Fruit fly (Drosophila melanogaster) whole organism, wandering third instar larva: ENCODE data around the gene CG11999.
A peak's percentile ranks its signal among the peaks of the same experiment; 100 is the strongest.

Experiments used
- Abd-B ChIP-seq: fragments of >200 bp; optimal IDR thresholded peaks from 2 replicates; lab custom pipeline; 2017; ENCODE audit warnings: missing biosample characterization, missing genetic modification characterization
- CG32264 ChIP-seq: fragments of 200-800 bp; sonication (Bioruptor generic); optimal IDR thresholded peaks from 2 replicates; lab custom pipeline; 2016; ENCODE audit warnings: missing biosample characterization, missing genetic modification characterization
- CG9705 ChIP-seq: fragments of 200-800 bp; sonication (Bioruptor generic); optimal IDR thresholded peaks from 2 replicates; lab custom pipeline; 2018; ENCODE audit warnings: missing biosample characterization, mild to moderate bottlenecking, missing genetic modification characterization
- CrebA ChIP-seq: fragments of 200-800 bp; sonication (Bioruptor generic); optimal IDR thresholded peaks from 2 replicates; lab custom pipeline; 2016; ENCODE audit warnings: missing biosample characterization, mild to moderate bottlenecking, missing genetic modification characterization, borderline replicate concordance
- Dfd ChIP-seq: fragments of >200 bp; optimal IDR thresholded peaks from 2 replicates; lab custom pipeline; 2017; ENCODE audit warnings: missing biosample characterization, missing genetic modification characterization
- Dif ChIP-seq: fragments of 200-275, 200-300 bp; sonication (Bioruptor generic); optimal IDR thresholded peaks from 2 replicates; lab custom pipeline; 2018; ENCODE audit warnings: missing biosample characterization, missing genetic modification characterization; ENCODE audit not compliant: partially characterized antibody
- GATAd ChIP-seq: sonication (Bioruptor generic); optimal IDR thresholded peaks from 2 replicates; lab custom pipeline; 2016; ENCODE audit warnings: missing biosample characterization, missing genetic modification characterization
- HLH106 ChIP-seq: fragments of 200-800 bp; optimal IDR thresholded peaks from 3 replicates; lab custom pipeline; 2019; ENCODE audit warnings: missing biosample characterization, mild to moderate bottlenecking, missing genetic modification characterization, moderate library complexity
- Hnf4 ChIP-seq: fragments of 200-800 bp; sonication (Bioruptor generic); optimal IDR thresholded peaks from 2 replicates; lab custom pipeline; 2016; ENCODE audit warnings: missing biosample characterization, mild to moderate bottlenecking, missing genetic modification characterization
- Hr78 ChIP-seq: fragments of >200 bp; optimal IDR thresholded peaks from 2 replicates; lab custom pipeline; 2017; ENCODE audit warnings: missing biosample characterization, missing genetic modification characterization
- Hr83 ChIP-seq: fragments of 200-300 bp; sonication (Bioruptor generic); optimal IDR thresholded peaks from 2 replicates; lab custom pipeline; 2016; ENCODE audit warnings: missing biosample characterization, mild to moderate bottlenecking, missing genetic modification characterization, moderate library complexity; ENCODE audit not compliant: poor library complexity, severe bottlenecking
- Jra ChIP-seq: sonication (Bioruptor generic); optimal IDR thresholded peaks from 2 replicates; lab custom pipeline; 2016; ENCODE audit warnings: missing biosample characterization, missing genetic modification characterization
- Mio ChIP-seq: sonication (Bioruptor generic); optimal IDR thresholded peaks from 2 replicates; lab custom pipeline; 2016; ENCODE audit warnings: missing biosample characterization, missing genetic modification characterization
- Myc ChIP-seq: fragments of >200 bp; optimal IDR thresholded peaks from 2 replicates; lab custom pipeline; 2017
- N ChIP-seq: fragments of >200 bp; optimal IDR thresholded peaks from 2 replicates; lab custom pipeline; 2018; ENCODE audit warnings: missing biosample characterization, missing external identifiers, missing genetic modification characterization
- OdsH ChIP-seq: fragments of 200-800 bp; sonication (Bioruptor generic); optimal IDR thresholded peaks from 2 replicates; lab custom pipeline; 2016; ENCODE audit warnings: missing biosample characterization, mild to moderate bottlenecking, missing genetic modification characterization
- Rel ChIP-seq, 2 experiments: fragments of 200-800 bp; sonication (Bioruptor generic) in 1 of 2; optimal IDR thresholded peaks; 2 replicates in 1 of 2; 3 replicates in 1 of 2; lab custom pipeline; 2016 to 2019; ENCODE audit warnings: mild to moderate bottlenecking in 2 of 2, missing biosample characterization in 2 of 2, missing genetic modification characterization in 2 of 2, moderate library complexity in 1 of 2
- Sp1 ChIP-seq: fragments of 200-800 bp; sonication (Bioruptor generic); optimal IDR thresholded peaks from 3 replicates; lab custom pipeline; 2019; ENCODE audit warnings: missing biosample characterization, mild to moderate bottlenecking, missing genetic modification characterization, moderate library complexity
- Vsx2 ChIP-seq: fragments of 200-300, 225-300 bp; sonication (Bioruptor generic); optimal IDR thresholded peaks from 2 replicates; lab custom pipeline; 2018; ENCODE audit warnings: missing biosample characterization, missing genetic modification characterization; ENCODE audit not compliant: partially characterized antibody
- br ChIP-seq: fragments of 200-800 bp; sonication (Bioruptor generic); optimal IDR thresholded peaks from 2 replicates; lab custom pipeline; 2016; ENCODE audit warnings: missing biosample characterization, missing genetic modification characterization
- brk ChIP-seq: fragments of 200-800 bp; sonication (Bioruptor generic); optimal IDR thresholded peaks from 2 replicates; lab custom pipeline; 2016; ENCODE audit warnings: missing biosample characterization, mild to moderate bottlenecking, missing genetic modification characterization
- dl ChIP-seq, 2 experiments: fragments of 175-275, 200-275 bp in 1 of 2; fragments of 200-275 bp in 1 of 2; sonication (Bioruptor generic); optimal IDR thresholded peaks; lab custom pipeline; 2018; ENCODE audit warnings: mild to moderate bottlenecking in 2 of 2, missing biosample characterization in 2 of 2, missing genetic modification characterization in 2 of 2, moderate library complexity in 2 of 2; ENCODE audit not compliant: partially characterized antibody in 2 of 2, insufficient read depth in 1 of 2
- dmrt93B ChIP-seq: fragments of 200-800 bp; sonication (Bioruptor generic); optimal IDR thresholded peaks from 2 replicates; lab custom pipeline; 2018; ENCODE audit warnings: missing biosample characterization, mild to moderate bottlenecking, missing genetic modification characterization
- dsf ChIP-seq: sonication (Bioruptor generic); optimal IDR thresholded peaks from 2 replicates; lab custom pipeline; 2016; ENCODE audit warnings: missing biosample characterization, missing genetic modification characterization, borderline replicate concordance
- ey ChIP-seq: fragments of 200-800 bp; sonication (Bioruptor generic); optimal IDR thresholded peaks from 2 replicates; lab custom pipeline; 2016; ENCODE audit warnings: missing biosample characterization, missing genetic modification characterization
- foxo ChIP-seq, 2 experiments: fragments of 200-800 bp; sonication (Bioruptor generic); optimal IDR thresholded peaks; 2 replicates in 1 of 2; 3 replicates in 1 of 2; lab custom pipeline; 2016 to 2017; ENCODE audit warnings: missing biosample characterization in 2 of 2, missing genetic modification characterization in 2 of 2
- fru ChIP-seq: fragments of 200-800 bp; sonication (Bioruptor generic); optimal IDR thresholded peaks from 3 replicates; lab custom pipeline; 2016; ENCODE audit warnings: missing biosample characterization, mild to moderate bottlenecking, missing genetic modification characterization
- h ChIP-seq: fragments of 200-800 bp; sonication (Bioruptor generic); optimal IDR thresholded peaks from 3 replicates; lab custom pipeline; 2016; ENCODE audit warnings: missing biosample characterization, mild to moderate bottlenecking, missing genetic modification characterization
- jim ChIP-seq: fragments of 175-275, 200-325 bp; sonication (Bioruptor generic); optimal IDR thresholded peaks from 2 replicates; lab custom pipeline; 2016; ENCODE audit warnings: missing biosample characterization, mild to moderate bottlenecking, missing genetic modification characterization
- pan ChIP-seq: fragments of >200 bp; optimal IDR thresholded peaks from 2 replicates; lab custom pipeline; 2017
- psq ChIP-seq: fragments of 200-800 bp; sonication (Bioruptor generic); optimal IDR thresholded peaks from 3 replicates; lab custom pipeline; 2017; ENCODE audit warnings: missing biosample characterization, mild to moderate bottlenecking, missing genetic modification characterization, moderate library complexity
- rgr ChIP-seq: fragments of 200-800 bp; sonication (Bioruptor generic); optimal IDR thresholded peaks from 3 replicates; lab custom pipeline; 2016; ENCODE audit warnings: missing biosample characterization, mild to moderate bottlenecking, missing genetic modification characterization
- sage ChIP-seq: fragments of 200-800 bp; sonication (Bioruptor generic); optimal IDR thresholded peaks from 2 replicates; lab custom pipeline; 2016; ENCODE audit warnings: missing biosample characterization, mild to moderate bottlenecking, missing genetic modification characterization
- sv ChIP-seq: fragments of 200-800 bp; sonication (Bioruptor generic); optimal IDR thresholded peaks from 3 replicates; lab custom pipeline; 2016; ENCODE audit warnings: missing biosample characterization, missing genetic modification characterization
- tai ChIP-seq: sonication (Bioruptor generic); optimal IDR thresholded peaks from 2 replicates; lab custom pipeline; 2016; ENCODE audit warnings: missing biosample characterization, missing genetic modification characterization
- usp ChIP-seq: fragments of >200 bp; optimal IDR thresholded peaks from 2 replicates; lab custom pipeline; 2017; ENCODE audit warnings: missing biosample characterization, missing genetic modification characterization
- woc ChIP-seq: sonication (Bioruptor generic); optimal IDR thresholded peaks from 2 replicates; lab custom pipeline; 2016; ENCODE audit warnings: missing biosample characterization, mild to moderate bottlenecking, missing genetic modification characterization

CG11999 gene

DNA sequence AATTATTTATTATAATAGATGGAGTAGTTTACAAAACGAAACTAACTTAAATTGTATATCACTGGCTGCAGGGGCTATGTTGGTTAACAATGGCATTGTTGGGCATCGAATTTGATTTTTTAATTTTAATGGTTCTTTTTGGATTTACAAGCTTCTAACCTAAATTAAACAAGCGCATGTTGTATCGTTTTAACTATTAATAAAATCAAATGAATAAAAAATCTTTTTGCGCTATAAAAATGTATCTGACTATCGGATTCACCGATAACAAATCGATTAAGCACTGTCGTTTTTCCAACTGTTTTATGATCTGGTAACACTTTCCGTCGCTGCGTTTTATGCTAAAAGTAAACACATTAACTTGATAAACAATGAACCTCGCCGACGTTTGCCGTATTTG is 20.2 kb upstream of the CG11999 start, which contains the start of the genes hd and CG14667:
Gene hd, minus strand, starts transcription at position 243 of the 400 bp plus-strand sequence.
Gene CG14667, plus strand, starts transcription at position 303 of the 400 bp plus-strand sequence.
- TF ChIP-seq pan (lab: Kevin White, UChicago) (no peak), Rel (GFP tag; optimal IDR thresholded peaks at IDR 0.05; lab: Kevin White, UChicago) (no peak), Rel (tag; optimal IDR thresholded peaks at IDR 0.05; lab: Kevin White, UChicago) (no peak), jim (no peak), tai (no peak), dl (GFP tag; optimal IDR thresholded peaks at IDR 0.05; lab: Kevin White, UChicago; ENCODE audit: insufficient read depth in 1 of 2, partially characterized antibody in 2 of 2) (no peak)
- TF ChIP-seq, all 38 proteins: peak for 0

DNA sequence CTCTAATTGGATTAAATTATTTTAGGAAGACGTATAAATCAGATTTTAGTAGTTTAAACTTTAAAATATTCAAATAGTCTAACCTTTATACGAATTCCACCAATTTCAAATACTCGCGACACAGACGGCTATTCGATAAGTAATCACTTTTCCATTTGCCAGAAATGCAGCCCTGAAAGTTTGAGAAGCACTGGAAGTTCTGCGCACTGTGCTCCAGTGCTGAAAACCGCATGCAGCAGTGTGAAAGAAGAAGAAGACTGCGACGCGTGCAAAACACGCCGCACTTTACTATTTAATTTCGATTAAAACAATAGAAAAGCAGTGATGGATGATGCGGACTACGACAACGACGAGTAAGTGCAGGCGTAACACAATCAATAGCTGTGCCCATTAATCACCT is 17.0 kb upstream of the CG11999 start, which contains the start of gene Polr2F:
Gene Polr2F, plus strand, starts transcription at position 233 of the 400 bp plus-strand sequence.
- TF ChIP-seq CrebA (no peak), Hr83 (peak; percentile 96), tai (no peak), N (GFP tag; lab: Kevin White, UChicago) (no peak), sv (GFP tag; lab: Kevin White, UChicago) (peak; percentile 78), jim (peak; percentile 78), psq (peak; percentile 65), Hr78 (GFP tag; lab: Kevin White, UChicago) (no peak), foxo (GFP tag; optimal IDR thresholded peaks at IDR 0.05; lab: Kevin White, UChicago) (peak in 1 of 2 experiments; percentile 91), brk (GFP tag; lab: Kevin White, UChicago) (no peak), pan (lab: Kevin White, UChicago) (no peak), GATAd (GFP tag; lab: Kevin White, UChicago) (no peak), CG32264 (GFP tag; lab: Kevin White, UChicago) (peak; percentile 66), Hnf4 (no peak), Vsx2 (GFP tag; lab: Kevin White, UChicago) (no peak), HLH106 (tag; lab: Kevin White, UChicago) (peak; percentile 77), dmrt93B (GFP tag; lab: Kevin White, UChicago) (no peak), br (GFP tag; lab: Kevin White, UChicago) (peak; percentile 81), dsf (GFP tag; lab: Kevin White, UChicago) (no peak), rgr (peak; percentile 89), Jra (GFP tag; lab: Kevin White, UChicago) (no peak), Mio (GFP tag; lab: Kevin White, UChicago) (peak; percentile 46), dl (GFP tag; optimal IDR thresholded peaks at IDR 0.05; lab: Kevin White, UChicago; ENCODE audit: insufficient read depth in 1 of 2, partially characterized antibody in 2 of 2) (no peak), OdsH (GFP tag; lab: Kevin White, UChicago) (peak; percentile 63), ey (peak; percentile 85), Dif (GFP tag; lab: Kevin White, UChicago) (no peak), woc (peak; percentile 96), Myc (lab: Kevin White, UChicago) (peak; percentile 80), Rel (GFP tag; optimal IDR thresholded peaks at IDR 0.05; lab: Kevin White, UChicago) (no peak), Rel (tag; optimal IDR thresholded peaks at IDR 0.05; lab: Kevin White, UChicago) (peak; percentile 53), usp (GFP tag; lab: Kevin White, UChicago) (no peak), Dfd (GFP tag; lab: Kevin White, UChicago) (no peak), sage (GFP tag; lab: Kevin White, UChicago) (peak; percentile 22), h (GFP tag; lab: Kevin White, UChicago) (peak; percentile 89), Sp1 (peak; percentile 67), Abd-B (GFP tag; lab: Kevin White, UChicago) (no peak), CG9705 (GFP tag; lab: Kevin White, UChicago) (peak; percentile 74), fru (GFP tag; lab: Kevin White, UChicago) (peak; percentile 80)
- TF ChIP-seq, all 38 proteins: peak for 20

DNA sequence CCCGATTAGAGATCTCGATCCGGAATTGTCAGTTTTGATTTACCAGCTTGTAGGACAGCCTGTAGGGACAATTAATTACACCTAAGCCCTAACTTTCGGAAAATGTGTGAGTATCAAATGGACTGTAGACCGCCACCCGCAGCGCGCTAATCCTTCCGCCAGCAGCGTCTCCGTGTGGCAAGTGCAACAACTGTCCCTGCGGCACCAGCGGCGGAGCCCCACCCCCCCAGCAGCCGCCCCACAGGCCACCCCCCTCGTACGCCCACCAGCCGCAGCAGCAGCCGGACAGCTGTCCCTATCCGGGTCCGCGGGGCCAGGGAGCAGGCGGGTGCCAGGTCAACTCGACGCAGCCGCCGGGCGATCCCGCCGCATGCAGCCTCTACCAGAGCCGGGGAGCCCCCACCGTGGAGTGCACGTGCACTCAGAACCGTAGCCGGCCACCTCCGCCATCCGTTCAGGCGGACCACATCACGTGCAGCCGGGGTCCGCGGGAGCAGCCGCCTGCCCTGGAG is 15.0 kb upstream of the CG11999 start, which contains the start of the genes CG31542 and CG34277:
Gene CG31542, plus strand, starts transcription at position 51 of the 512 bp plus-strand sequence.
Gene CG34277, plus strand, starts transcription at position 51 of the 512 bp plus-strand sequence.
- TF ChIP-seq psq, result no peak
- no peak for TF ChIP-seq Hr83
- TF ChIP-seq sage (GFP tag; lab: Kevin White, UChicago), result no peak
- TF ChIP-seq N (GFP tag; lab: Kevin White, UChicago), result no peak
- TF ChIP-seq Dfd (GFP tag; lab: Kevin White, UChicago), result peak; percentile 95
